Worm (Caenorhabditis elegans) whole organism, L3 larva: ENCODE results near the gene arx-6.

Experiments
- R02D3.7 ChIP-seq: fragments of 150-350 bp; optimal IDR thresholded peaks from 2 replicates; lab custom pipeline; 2014; ENCODE audit warnings: missing biosample characterization, missing genetic modification characterization
- ama-1 ChIP-seq: fragments of 150-350 bp; optimal IDR thresholded peaks from 2 replicates; lab custom pipeline; 2018
- ceh-16 ChIP-seq: sonication (generic microtip); optimal IDR thresholded peaks from 2 replicates; lab custom pipeline; 2017; ENCODE audit warnings: missing biosample characterization, missing genetic modification characterization
- daf-12 ChIP-seq: fragments of 150-350 bp; optimal IDR thresholded peaks from 2 replicates; lab custom pipeline; 2014; ENCODE audit warnings: missing biosample characterization, missing genetic modification reagents, missing genetic modification characterization
- egl-27 ChIP-seq: sonication (generic microtip); optimal IDR thresholded peaks from 4 replicates; lab custom pipeline; 2017; ENCODE audit warnings: missing biosample characterization, missing genetic modification reagents, missing genetic modification characterization
- elt-1 ChIP-seq: fragments of 150-350 bp; optimal IDR thresholded peaks from 2 replicates; lab custom pipeline; 2014; ENCODE audit warnings: missing biosample characterization, missing genetic modification characterization
- elt-2 ChIP-seq: sonication (generic microtip); optimal IDR thresholded peaks from 2 replicates; lab custom pipeline; 2016; ENCODE audit warnings: missing genetic modification reagents, mild to moderate bottlenecking, missing genetic modification characterization, missing compliant biosample characterization
- elt-3 ChIP-seq, 3 experiments: fragments of 150-350 bp in 1 of 3; sonication (generic microtip) in 2 of 3; optimal IDR thresholded peaks; 2 replicates in 2 of 3; 4 replicates in 1 of 3; lab custom pipeline; 2014 to 2017; ENCODE audit warnings: missing biosample characterization in 3 of 3, missing genetic modification characterization in 3 of 3
- eor-1 ChIP-seq, 2 experiments: fragments of 150-350 bp; optimal IDR thresholded peaks; 2 replicates each; lab custom pipeline; 2014 to 2018; ENCODE audit warnings: missing biosample characterization in 2 of 2, missing genetic modification characterization in 2 of 2
- fkh-10 ChIP-seq: sonication (generic microtip); optimal IDR thresholded peaks from 2 replicates; lab custom pipeline; 2017; ENCODE audit warnings: missing biosample characterization, missing genetic modification reagents, missing genetic modification characterization
- fkh-2 ChIP-seq: fragments of 150-350 bp; optimal IDR thresholded peaks from 2 replicates; lab custom pipeline; 2014; ENCODE audit warnings: missing biosample characterization, missing genetic modification reagents, missing genetic modification characterization
- hmg-11 ChIP-seq: sonication (generic microtip); optimal IDR thresholded peaks from 2 replicates; lab custom pipeline; 2016; ENCODE audit warnings: missing genetic modification characterization, missing compliant biosample characterization
- jun-1 ChIP-seq: fragments of 150-350 bp; optimal IDR thresholded peaks from 2 replicates; lab custom pipeline; 2014; ENCODE audit warnings: missing biosample characterization, missing genetic modification reagents, missing genetic modification characterization
- lin-15B ChIP-seq: fragments of 150-350 bp; optimal IDR thresholded peaks from 2 replicates; lab custom pipeline; 2014; ENCODE audit warnings: missing biosample characterization, missing genetic modification characterization
- lin-39 ChIP-seq: fragments of 150-350 bp; optimal IDR thresholded peaks from 2 replicates; lab custom pipeline; 2018; ENCODE audit warnings: missing biosample characterization, missing genetic modification reagents, missing genetic modification characterization
- lsy-12 ChIP-seq: sonication (generic microtip); optimal IDR thresholded peaks from 2 replicates; lab custom pipeline; 2016; ENCODE audit warnings: mild to moderate bottlenecking, missing genetic modification characterization, missing compliant biosample characterization
- mml-1 ChIP-seq: fragments of 150-350 bp; sonication (generic microtip); optimal IDR thresholded peaks from 3 replicates; lab custom pipeline; 2014; ENCODE audit warnings: missing biosample characterization, missing genetic modification characterization
- nfya-1 ChIP-seq: sonication (generic microtip); optimal IDR thresholded peaks from 2 replicates; lab custom pipeline; 2017; ENCODE audit warnings: missing genetic modification characterization, mild to moderate bottlenecking, missing compliant biosample characterization, antibody characterized with exemption, moderate library complexity; ENCODE audit not compliant: insufficient read depth
- nhr-12 ChIP-seq: fragments of 150-350 bp; optimal IDR thresholded peaks from 2 replicates; lab custom pipeline; 2014; ENCODE audit warnings: missing biosample characterization, missing genetic modification characterization
- nhr-23 ChIP-seq: fragments of 150-350 bp; optimal IDR thresholded peaks from 2 replicates; lab custom pipeline; 2014; ENCODE audit warnings: missing biosample characterization, missing genetic modification reagents, missing genetic modification characterization
- nhr-28 ChIP-seq: fragments of 150-350 bp; optimal IDR thresholded peaks from 2 replicates; lab custom pipeline; 2014; ENCODE audit warnings: missing biosample characterization, missing genetic modification characterization
- nhr-43 ChIP-seq: sonication (generic microtip); optimal IDR thresholded peaks from 2 replicates; lab custom pipeline; 2016; ENCODE audit warnings: mild to moderate bottlenecking, missing genetic modification characterization, missing compliant biosample characterization; ENCODE audit not compliant: poor library complexity, severe bottlenecking
- nhr-67 ChIP-seq: fragments of 150-350 bp; optimal IDR thresholded peaks from 2 replicates; lab custom pipeline; 2014; ENCODE audit warnings: missing biosample characterization, missing genetic modification characterization
- nhr-76 ChIP-seq: fragments of 150-350 bp; sonication (generic microtip); optimal IDR thresholded peaks from 5 replicates; lab custom pipeline; 2014; ENCODE audit warnings: missing biosample characterization, missing genetic modification characterization
- nhr-77 ChIP-seq: fragments of 150-350 bp; optimal IDR thresholded peaks from 2 replicates; lab custom pipeline; 2014; ENCODE audit warnings: missing biosample characterization, missing genetic modification characterization
- pha-4 ChIP-seq: fragments of 150-350 bp; optimal IDR thresholded peaks from 2 replicates; lab custom pipeline; 2014; ENCODE audit warnings: missing biosample characterization, missing genetic modification reagents, missing genetic modification characterization
- pqm-1 ChIP-seq: fragments of 150-350 bp; optimal IDR thresholded peaks from 2 replicates; lab custom pipeline; 2017; ENCODE audit warnings: missing biosample characterization, missing genetic modification characterization, inconsistent platforms
- sea-2 ChIP-seq: fragments of 150-350 bp; sonication (generic microtip); optimal IDR thresholded peaks from 4 replicates; lab custom pipeline; 2014; ENCODE audit warnings: missing biosample characterization, missing genetic modification reagents, missing genetic modification characterization
- skn-1 ChIP-seq: fragments of 150-350 bp; optimal IDR thresholded peaks from 2 replicates; lab custom pipeline; 2014; ENCODE audit warnings: missing biosample characterization, missing genetic modification characterization
- snpc-4 ChIP-seq: fragments of 150-350 bp; optimal IDR thresholded peaks from 2 replicates; lab custom pipeline; 2014; ENCODE audit warnings: missing biosample characterization, missing genetic modification characterization
- tbx-2 ChIP-seq: sonication (generic microtip); optimal IDR thresholded peaks from 2 replicates; lab custom pipeline; 2016; ENCODE audit warnings: mild to moderate bottlenecking, missing genetic modification characterization, missing compliant biosample characterization
- unc-39 ChIP-seq: sonication (generic microtip); optimal IDR thresholded peaks from 4 replicates; lab custom pipeline; 2017; ENCODE audit warnings: missing biosample characterization, missing genetic modification characterization
- unc-62 ChIP-seq: fragments of 150-350 bp; sonication (generic microtip); optimal IDR thresholded peaks from 4 replicates; lab custom pipeline; 2014; ENCODE audit warnings: missing biosample characterization, missing genetic modification reagents, missing genetic modification characterization
- zag-1 ChIP-seq: fragments of 150-350 bp; optimal IDR thresholded peaks from 2 replicates; lab custom pipeline; 2014; ENCODE audit warnings: missing biosample characterization, missing genetic modification characterization
- ztf-4 ChIP-seq: fragments of 150-350 bp; optimal IDR thresholded peaks from 2 replicates; lab custom pipeline; 2014; ENCODE audit warnings: missing biosample characterization, missing genetic modification characterization

The arx-6 gene

ce11 chrIII:4849739-4850138, 28.7 kb upstream of the arx-6 start, which contains the start of gene nonu-1:
Gene nonu-1, minus strand, starts transcription at chrIII:4849907.
- no peak for TF ChIP-seq egl-27
- TF ChIP-seq nhr-76: no peak
- no peak for TF ChIP-seq pha-4 (tag; lab: Kevin White, UChicago)
- no peak for TF ChIP-seq ama-1
- no peak for TF ChIP-seq elt-3 (tag; optimal IDR thresholded peaks at IDR 0.05; lab: Kevin White, UChicago)
- TF ChIP-seq daf-12 (tag; lab: Kevin White, UChicago): no peak
- TF ChIP-seq eor-1 (tag; optimal IDR thresholded peaks at IDR 0.05; lab: Kevin White, UChicago): no peak
- TF ChIP-seq nhr-67 (tag; lab: Kevin White, UChicago): no peak
- no peak for TF ChIP-seq ceh-16 (tag; lab: Kevin White, UChicago)
- no peak for TF ChIP-seq zag-1 (tag; lab: Kevin White, UChicago)
- no peak for TF ChIP-seq elt-1 (tag; lab: Kevin White, UChicago)
- TF ChIP-seq hmg-11 (tag; lab: Kevin White, UChicago): no peak
- TF ChIP-seq nhr-12 (tag; lab: Kevin White, UChicago): no peak
- TF ChIP-seq jun-1 (tag; lab: Kevin White, UChicago): no peak
- TF ChIP-seq, all 47 proteins: peak for 0

- no peak for TF ChIP-seq mml-1 (tag; lab: Kevin White, UChicago)
- no peak for TF ChIP-seq fkh-2 (tag; lab: Kevin White, UChicago)
- TF ChIP-seq ztf-4: no peak
- no peak for TF ChIP-seq nhr-43 (tag; lab: Kevin White, UChicago)
- TF ChIP-seq pqm-1 (tag; lab: Kevin White, UChicago): no peak
- TF ChIP-seq pha-4 (tag; lab: Kevin White, UChicago): peak; percentile 71
- no peak for TF ChIP-seq lsy-12 (tag; lab: Kevin White, UChicago)
- TF ChIP-seq sea-2: no peak
- no peak for TF ChIP-seq zag-1 (tag; lab: Kevin White, UChicago)
- TF ChIP-seq lin-15B (tag; lab: Kevin White, UChicago): peak; percentile 24
- no peak for TF ChIP-seq R02D3.7 (tag; lab: Kevin White, UChicago)
- no peak for TF ChIP-seq nhr-28 (tag; lab: Kevin White, UChicago)
- no peak for TF ChIP-seq lin-39
- no peak for TF ChIP-seq egl-27
- TF ChIP-seq nfya-1 (tag; lab: Kevin White, UChicago): peak; percentile 31
- TF ChIP-seq nhr-77: no peak
- peak; percentile 45 for TF ChIP-seq skn-1 (tag; lab: Kevin White, UChicago)
- TF ChIP-seq ama-1: no peak
- no peak for TF ChIP-seq tbx-2 (tag; lab: Kevin White, UChicago)
- no peak for TF ChIP-seq eor-1 (tag; optimal IDR thresholded peaks at IDR 0.05; lab: Kevin White, UChicago)
- no peak for TF ChIP-seq elt-1 (tag; lab: Kevin White, UChicago)
- no peak for TF ChIP-seq elt-2
- no peak for TF ChIP-seq nhr-67 (tag; lab: Kevin White, UChicago)
- TF ChIP-seq fkh-10 (GFP tag; lab: Kevin White, UChicago): no peak
- no peak for TF ChIP-seq unc-39 (tag; lab: Kevin White, UChicago)
- no peak for TF ChIP-seq nhr-23 (tag; lab: Kevin White, UChicago)
- no peak for TF ChIP-seq unc-62 (GFP tag; lab: Kevin White, UChicago)
Measured at ce11 chrIII:4850139-4850538, 28.3 kb upstream of the arx-6 start, which contains the start of gene F26A1.1. Gene F26A1.1, plus strand, starts transcription at chrIII:4850507.

ce11 chrIII:4852025-4852424, 26.4 kb upstream of the arx-6 start, which contains the start of gene ced-4:
Gene ced-4, plus strand, starts transcription at chrIII:4852325.
- TF ChIP-seq nhr-67 (tag; lab: Kevin White, UChicago) (no peak), tbx-2 (tag; lab: Kevin White, UChicago) (no peak), skn-1 (tag; lab: Kevin White, UChicago) (no peak), snpc-4 (tag; lab: Kevin White, UChicago) (no peak), unc-39 (tag; lab: Kevin White, UChicago) (no peak)

ce11 chrIII:4854918-4855317, 23.5 kb upstream of the arx-6 start, which contains the start of gene C35D10.8:
Gene C35D10.8, plus strand, starts transcription at chrIII:4855218.
- TF ChIP-seq hmg-11 (tag; lab: Kevin White, UChicago) (no peak), mml-1 (tag; lab: Kevin White, UChicago) (no peak), ztf-4 (no peak), unc-39 (tag; lab: Kevin White, UChicago) (no peak), nhr-28 (tag; lab: Kevin White, UChicago) (no peak)
